Fruit fly (Drosophila melanogaster) Kc167 (cell line): Measurements from ENCODE around the gene Vps11.

Experiments
- Sin3A ChIP-seq: fragments of >200 bp; optimal IDR thresholded peaks from 2 replicates; lab custom pipeline; 2018; ENCODE audit warnings: missing external identifiers
- h ChIP-seq: fragments of >200 bp; optimal IDR thresholded peaks from 3 replicates; lab custom pipeline; 2018; ENCODE audit warnings: missing external identifiers
- insv ChIP-seq: fragments of >200 bp; optimal IDR thresholded peaks from 3 replicates; lab custom pipeline; 2018; ENCODE audit warnings: missing external identifiers
- psq ChIP-seq: fragments of >200 bp; optimal IDR thresholded peaks from 2 replicates; lab custom pipeline; 2017; ENCODE audit warnings: missing external identifiers
- ttk ChIP-seq: sonication (Bioruptor generic); optimal IDR thresholded peaks from 2 replicates; lab custom pipeline; 2017; ENCODE audit warnings: missing external identifiers

- TF ChIP-seq h, result no peak
- TF ChIP-seq psq, result no peak
- no peak for TF ChIP-seq Sin3A
- no peak for TF ChIP-seq ttk (lab: Kevin White, UChicago)
- TF ChIP-seq insv (lab: Kevin White, UChicago), result no peak
These were observed 50.8 kb downstream of the Vps11 start for dm6 chr3L:23099394-23099977.
